Worm (Caenorhabditis elegans): ENCODE measurements around the gene mpz-1.

mpz-1 gene

ce11 chrII:10767977-10768376, 9.9 kb downstream of the mpz-1 start:
- TF ChIP-seq T22C8.4 (GFP tag; IDR thresholded peaks at IDR 0.05): no peak
- TF ChIP-seq klf-2 (GFP tag; conservative IDR thresholded peaks at IDR 0.05): no peak
- TF ChIP-seq cog-1 (tag; optimal IDR thresholded peaks at IDR 0.05): no peak
- no peak for TF ChIP-seq tab-1 (GFP tag; IDR thresholded peaks at IDR 0.05)
- TF ChIP-seq ztf-29 (GFP tag; IDR thresholded peaks at IDR 0.05): no peak
- no peak for TF ChIP-seq ref-1 (GFP tag; conservative IDR thresholded peaks at IDR 0.05)
- no peak for TF ChIP-seq med-1 (GFP tag; optimal IDR thresholded peaks at IDR 0.05; ENCODE audit: insufficient read depth)
- no peak for TF ChIP-seq flt-1 (GFP tag; IDR thresholded peaks at IDR 0.05)
- TF ChIP-seq ztf-23 (GFP tag; IDR thresholded peaks at IDR 0.05): no peak

DNA sequence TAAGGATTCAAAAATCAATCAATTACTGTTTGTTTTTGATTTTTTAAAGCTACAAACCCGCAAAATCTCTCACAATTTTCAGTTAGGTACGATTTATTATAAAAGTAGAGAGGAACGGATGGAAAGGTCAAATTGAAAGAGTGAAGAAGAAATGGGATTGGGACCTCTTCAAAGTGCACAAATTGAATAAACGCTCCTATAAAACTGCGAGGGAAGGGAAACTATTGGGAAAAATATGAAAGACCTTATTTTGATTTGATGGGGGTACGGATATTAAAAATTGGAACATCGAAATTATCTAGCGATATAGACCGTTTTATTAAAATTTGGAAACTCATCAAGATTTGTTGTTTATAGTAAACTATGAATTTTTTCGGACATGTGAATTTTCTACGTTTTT, 11.2 kb downstream of the mpz-1 start:
- no peak for TF ChIP-seq ref-1 (GFP tag; conservative IDR thresholded peaks at IDR 0.05)
- TF ChIP-seq cog-1 (tag; optimal IDR thresholded peaks at IDR 0.05): no peak
- no peak for TF ChIP-seq ztf-23 (GFP tag; IDR thresholded peaks at IDR 0.05)
- no peak for TF ChIP-seq klf-2 (GFP tag; conservative IDR thresholded peaks at IDR 0.05)
- no peak for TF ChIP-seq ztf-29 (GFP tag; IDR thresholded peaks at IDR 0.05)
- no peak for TF ChIP-seq flt-1 (GFP tag; IDR thresholded peaks at IDR 0.05)
- TF ChIP-seq tab-1 (GFP tag; IDR thresholded peaks at IDR 0.05): no peak

DNA sequence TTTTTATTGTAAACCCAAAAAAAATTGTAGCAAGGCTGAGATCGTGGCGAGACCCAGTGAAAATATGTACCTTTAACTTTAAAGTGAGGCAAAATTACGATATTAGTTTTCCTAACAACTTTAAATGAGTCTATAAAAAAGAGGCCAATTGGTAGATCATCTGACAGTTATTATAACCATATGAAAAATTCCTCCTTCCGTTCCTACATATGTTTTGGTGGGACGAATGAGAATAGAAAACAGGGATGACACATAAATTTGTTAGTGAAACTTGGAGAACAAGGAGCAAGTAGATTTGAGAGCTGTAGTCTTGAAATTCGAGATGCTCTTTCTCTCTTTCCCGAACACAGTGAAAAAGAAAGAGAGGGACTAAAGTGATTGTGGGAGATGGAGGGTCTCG, 12.7 kb downstream of the mpz-1 start:
- TF ChIP-seq ztf-29 (GFP tag; IDR thresholded peaks at IDR 0.05): no peak
- no peak for TF ChIP-seq T22C8.4 (GFP tag; IDR thresholded peaks at IDR 0.05)
- no peak for TF ChIP-seq ref-1 (GFP tag; conservative IDR thresholded peaks at IDR 0.05)
- TF ChIP-seq med-1 (GFP tag; optimal IDR thresholded peaks at IDR 0.05; ENCODE audit: insufficient read depth): no peak
- no peak for TF ChIP-seq flt-1 (GFP tag; IDR thresholded peaks at IDR 0.05)
- TF ChIP-seq ztf-23 (GFP tag; IDR thresholded peaks at IDR 0.05): no peak
- TF ChIP-seq tab-1 (GFP tag; IDR thresholded peaks at IDR 0.05): no peak
- TF ChIP-seq cog-1 (tag; optimal IDR thresholded peaks at IDR 0.05): no peak

ce11 chrII:10761653-10762052, 16.3 kb downstream of the mpz-1 start:
- TF ChIP-seq ref-1 (GFP tag; conservative IDR thresholded peaks at IDR 0.05) (no peak), ztf-23 (GFP tag; IDR thresholded peaks at IDR 0.05) (no peak), T22C8.4 (GFP tag; IDR thresholded peaks at IDR 0.05) (no peak), med-1 (GFP tag; optimal IDR thresholded peaks at IDR 0.05; ENCODE audit: insufficient read depth) (no peak), flt-1 (GFP tag; IDR thresholded peaks at IDR 0.05) (no peak), cog-1 (tag; optimal IDR thresholded peaks at IDR 0.05) (no peak), ztf-29 (GFP tag; IDR thresholded peaks at IDR 0.05) (no peak), tab-1 (GFP tag; IDR thresholded peaks at IDR 0.05) (no peak)

ce11 chrII:10760801-10761200, 17.1 kb downstream of the mpz-1 start:
- TF ChIP-seq ztf-29 (GFP tag; IDR thresholded peaks at IDR 0.05) (no peak), ref-1 (GFP tag; conservative IDR thresholded peaks at IDR 0.05) (no peak), cog-1 (tag; optimal IDR thresholded peaks at IDR 0.05) (no peak), klf-2 (GFP tag; conservative IDR thresholded peaks at IDR 0.05) (no peak), T22C8.4 (GFP tag; IDR thresholded peaks at IDR 0.05) (no peak), flt-1 (GFP tag; IDR thresholded peaks at IDR 0.05) (no peak), ztf-23 (GFP tag; IDR thresholded peaks at IDR 0.05) (no peak), tab-1 (GFP tag; IDR thresholded peaks at IDR 0.05) (no peak), med-1 (GFP tag; optimal IDR thresholded peaks at IDR 0.05; ENCODE audit: insufficient read depth) (no peak)

DNA sequence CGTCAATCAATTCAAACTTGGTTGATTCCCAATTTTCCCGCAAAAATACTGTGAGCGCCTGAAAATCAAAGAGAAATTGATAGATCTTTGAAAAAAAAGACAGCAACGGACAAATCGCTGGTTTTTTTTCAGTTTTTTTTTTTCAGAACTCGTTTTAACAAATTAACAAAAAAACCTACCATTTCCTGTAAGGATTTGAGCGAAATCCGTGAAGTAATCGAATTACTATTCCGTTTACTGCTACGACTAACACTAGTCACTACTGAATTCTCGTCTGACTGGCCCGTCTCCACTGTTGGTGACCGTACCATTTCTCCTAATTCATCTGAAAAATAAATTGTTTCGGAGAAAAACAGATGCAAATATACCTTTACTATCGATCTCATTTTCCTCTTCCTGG, 18.5 kb downstream of the mpz-1 start:
- TF ChIP-seq flt-1 (GFP tag; IDR thresholded peaks at IDR 0.05): no peak
- no peak for TF ChIP-seq ref-1 (GFP tag; conservative IDR thresholded peaks at IDR 0.05)
- TF ChIP-seq cog-1 (tag; optimal IDR thresholded peaks at IDR 0.05): no peak
- TF ChIP-seq ztf-23 (GFP tag; IDR thresholded peaks at IDR 0.05): no peak
- no peak for TF ChIP-seq T22C8.4 (GFP tag; IDR thresholded peaks at IDR 0.05)
- no peak for TF ChIP-seq klf-2 (GFP tag; conservative IDR thresholded peaks at IDR 0.05)
- no peak for TF ChIP-seq med-1 (GFP tag; optimal IDR thresholded peaks at IDR 0.05; ENCODE audit: insufficient read depth)
- no peak for TF ChIP-seq tab-1 (GFP tag; IDR thresholded peaks at IDR 0.05)
- TF ChIP-seq ztf-29 (GFP tag; IDR thresholded peaks at IDR 0.05): no peak

- no peak for TF ChIP-seq ref-1 (GFP tag; conservative IDR thresholded peaks at IDR 0.05)
- no peak for TF ChIP-seq med-1 (GFP tag; optimal IDR thresholded peaks at IDR 0.05; ENCODE audit: insufficient read depth)
- TF ChIP-seq tab-1 (GFP tag; IDR thresholded peaks at IDR 0.05): no peak
- no peak for TF ChIP-seq flt-1 (GFP tag; IDR thresholded peaks at IDR 0.05)
- TF ChIP-seq T22C8.4 (GFP tag; IDR thresholded peaks at IDR 0.05): no peak
- no peak for TF ChIP-seq cog-1 (tag; optimal IDR thresholded peaks at IDR 0.05)
- no peak for TF ChIP-seq ztf-29 (GFP tag; IDR thresholded peaks at IDR 0.05)
- TF ChIP-seq klf-2 (GFP tag; conservative IDR thresholded peaks at IDR 0.05): no peak
- no peak for TF ChIP-seq ztf-23 (GFP tag; IDR thresholded peaks at IDR 0.05)
Measured at ce11 chrII:10758951-10759350, 19.0 kb downstream of the mpz-1 start.

DNA sequence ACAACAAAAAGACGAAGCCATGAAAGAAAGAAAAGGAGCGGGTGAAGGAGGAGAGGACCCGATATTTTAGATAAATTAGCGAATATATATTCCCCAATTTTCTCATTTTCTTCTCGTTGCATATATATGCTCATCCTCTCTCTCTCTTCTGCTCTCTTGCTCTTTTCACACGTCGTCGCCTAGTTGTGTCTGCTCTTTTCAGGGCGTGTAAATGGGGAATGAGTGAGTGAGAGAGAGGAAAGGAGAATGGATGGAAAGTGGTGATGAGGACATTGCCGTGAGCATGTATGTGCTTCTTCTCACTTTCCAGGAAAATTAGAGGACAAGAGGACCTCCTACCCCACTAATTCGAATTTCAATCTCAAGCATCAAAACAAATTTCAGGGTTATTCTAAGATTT, 22.5 kb downstream of the mpz-1 start:
- TF ChIP-seq T22C8.4 (GFP tag; IDR thresholded peaks at IDR 0.05): no peak
- no peak for TF ChIP-seq ztf-23 (GFP tag; IDR thresholded peaks at IDR 0.05)
- no peak for TF ChIP-seq ref-1 (GFP tag; conservative IDR thresholded peaks at IDR 0.05)
- TF ChIP-seq klf-2 (GFP tag; conservative IDR thresholded peaks at IDR 0.05): no peak
- no peak for TF ChIP-seq flt-1 (GFP tag; IDR thresholded peaks at IDR 0.05)

ce11 chrII:10753694-10754093, 24.2 kb downstream of the mpz-1 start:
- TF ChIP-seq klf-2 (GFP tag; conservative IDR thresholded peaks at IDR 0.05) (no peak), ref-1 (GFP tag; conservative IDR thresholded peaks at IDR 0.05) (no peak), tab-1 (GFP tag; IDR thresholded peaks at IDR 0.05) (no peak), med-1 (GFP tag; optimal IDR thresholded peaks at IDR 0.05; ENCODE audit: insufficient read depth) (no peak), T22C8.4 (GFP tag; IDR thresholded peaks at IDR 0.05) (no peak), ztf-23 (GFP tag; IDR thresholded peaks at IDR 0.05) (no peak), ztf-29 (GFP tag; IDR thresholded peaks at IDR 0.05) (no peak), cog-1 (tag; optimal IDR thresholded peaks at IDR 0.05) (no peak), flt-1 (GFP tag; IDR thresholded peaks at IDR 0.05) (no peak)

DNA sequence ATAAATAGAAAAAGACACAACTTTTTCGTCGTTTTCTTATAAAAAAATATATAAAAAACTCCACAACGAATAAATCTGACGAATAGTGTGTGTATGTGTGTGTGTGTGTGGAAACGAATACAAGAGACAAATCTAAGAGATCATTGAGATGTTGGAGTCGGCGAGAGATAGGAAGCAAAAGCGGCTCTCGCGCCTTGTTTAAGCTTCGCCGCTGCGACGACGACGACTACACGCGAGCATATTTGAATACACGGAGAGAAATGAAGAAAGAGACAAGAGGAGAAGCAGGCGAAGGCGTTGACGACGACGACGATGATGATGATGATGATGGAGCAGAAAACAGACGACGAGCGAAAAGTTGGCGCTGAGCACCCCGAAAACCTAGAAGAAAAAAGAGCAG, 33.1 kb downstream of the mpz-1 start:
- TF ChIP-seq ref-1 (GFP tag; conservative IDR thresholded peaks at IDR 0.05) (no peak), T22C8.4 (GFP tag; IDR thresholded peaks at IDR 0.05) (no peak), tab-1 (GFP tag; IDR thresholded peaks at IDR 0.05) (no peak), flt-1 (GFP tag; IDR thresholded peaks at IDR 0.05) (no peak), med-1 (GFP tag; optimal IDR thresholded peaks at IDR 0.05; ENCODE audit: insufficient read depth) (no peak), klf-2 (GFP tag; conservative IDR thresholded peaks at IDR 0.05) (no peak), ztf-29 (GFP tag; IDR thresholded peaks at IDR 0.05) (no peak), cog-1 (tag; optimal IDR thresholded peaks at IDR 0.05) (no peak), ztf-23 (GFP tag; IDR thresholded peaks at IDR 0.05) (no peak)

Data from whole organism, midembryonic.